Fruit fly (Drosophila melanogaster) whole organism, prepupa: Measurements from ENCODE around the gene yata.
A peak's percentile ranks its signal among the peaks of the same experiment; 100 is the strongest.

Experiments
- Blimp-1 ChIP-seq: fragments of 200-800 bp; sonication (Bioruptor generic); optimal IDR thresholded peaks from 3 replicates; lab custom pipeline; 2017; ENCODE audit warnings: missing biosample characterization, missing genetic modification characterization, mild to moderate bottlenecking, moderate library complexity, missing genetic modification reagents
- CG11294 ChIP-seq: fragments of 200-800 bp; sonication (Bioruptor generic); IDR thresholded peaks from 2 replicates; pipeline ENCODE4 v1.3.6; 2022; ENCODE audit warnings: missing biosample characterization, missing genetic modification characterization
- CG11762 ChIP-seq: fragments of 200-800 bp; sonication (Bioruptor generic); optimal IDR thresholded peaks from 3 replicates; lab custom pipeline; 2016; ENCODE audit warnings: missing biosample characterization, missing genetic modification characterization; ENCODE audit not compliant: insufficient read depth
- CG11902 ChIP-seq: fragments of 200-800 bp; sonication (Bioruptor generic); optimal IDR thresholded peaks from 3 replicates; lab custom pipeline; 2016; ENCODE audit warnings: missing biosample characterization, missing genetic modification characterization
- CG15336 ChIP-seq: fragments of 200-800 bp; sonication (Bioruptor generic); IDR thresholded peaks from 2 replicates; pipeline ENCODE4 v1.3.6; 2022; ENCODE audit warnings: missing biosample characterization, missing genetic modification characterization
- CG1621 ChIP-seq: fragments of 200-800 bp; sonication (Bioruptor generic); optimal IDR thresholded peaks from 3 replicates; lab custom pipeline; 2018; ENCODE audit warnings: missing biosample characterization, mild to moderate bottlenecking, missing genetic modification characterization
- CG3032 ChIP-seq: fragments of 200-800 bp; optimal IDR thresholded peaks from 2 replicates; lab custom pipeline; 2019; ENCODE audit warnings: missing biosample characterization, mild to moderate bottlenecking, missing genetic modification characterization, moderate library complexity
- CG31627 ChIP-seq: fragments of 200-800 bp; sonication (Bioruptor generic); optimal IDR thresholded peaks from 3 replicates; lab custom pipeline; 2016; ENCODE audit warnings: missing biosample characterization, missing genetic modification characterization
- CG32006 ChIP-seq: fragments of 200-800 bp; sonication (Bioruptor generic); optimal IDR thresholded peaks from 3 replicates; lab custom pipeline; 2017; ENCODE audit warnings: missing biosample characterization, mild to moderate bottlenecking, missing genetic modification characterization
- CG34406 ChIP-seq: fragments of 200-800 bp; sonication (Bioruptor generic); optimal IDR thresholded peaks from 3 replicates; lab custom pipeline; 2016; ENCODE audit warnings: missing biosample characterization, missing genetic modification characterization
- CG3919 ChIP-seq: fragments of 200-800 bp; sonication (Bioruptor generic); optimal IDR thresholded peaks from 3 replicates; lab custom pipeline; 2016; ENCODE audit warnings: missing biosample characterization, missing genetic modification characterization
- CG4318 ChIP-seq: fragments of 200-800 bp; sonication (Bioruptor generic); optimal IDR thresholded peaks from 3 replicates; lab custom pipeline; 2017; ENCODE audit warnings: missing biosample characterization, mild to moderate bottlenecking, missing genetic modification characterization
- CG6163 ChIP-seq: fragments of 200-800 bp; sonication (Bioruptor generic); IDR thresholded peaks from 3 replicates; pipeline ENCODE4 v1.3.6; 2022; ENCODE audit warnings: missing biosample characterization, missing genetic modification characterization
- CG6276 ChIP-seq: fragments of 200-800 bp; sonication (Bioruptor generic); optimal IDR thresholded peaks from 2 replicates; lab custom pipeline; 2017; ENCODE audit warnings: missing biosample characterization, mild to moderate bottlenecking, missing genetic modification characterization
- CG6792 ChIP-seq: fragments of 200-800 bp; sonication (Bioruptor generic); optimal IDR thresholded peaks from 3 replicates; lab custom pipeline; 2016; ENCODE audit warnings: missing biosample characterization, missing genetic modification characterization
- CG6808 ChIP-seq: fragments of 200-800 bp; sonication (Bioruptor generic); optimal IDR thresholded peaks from 3 replicates; lab custom pipeline; 2017; ENCODE audit warnings: missing biosample characterization, missing genetic modification characterization, mild to moderate bottlenecking, moderate library complexity, missing genetic modification reagents
- CG6854 ChIP-seq: fragments of 200-800 bp; sonication (Bioruptor generic); optimal IDR thresholded peaks from 2 replicates; lab custom pipeline; 2017; ENCODE audit warnings: missing biosample characterization, mild to moderate bottlenecking, missing genetic modification characterization
- CG8119 ChIP-seq: fragments of 200-800 bp; sonication (Bioruptor generic); IDR thresholded peaks from 3 replicates; pipeline ENCODE4 v1.3.6; 2022; ENCODE audit warnings: missing biosample characterization, missing genetic modification characterization
- CG8319 ChIP-seq: fragments of 200-800 bp; sonication (Bioruptor generic); optimal IDR thresholded peaks from 3 replicates; lab custom pipeline; 2016; ENCODE audit warnings: missing biosample characterization, missing genetic modification characterization
- CG8632 ChIP-seq: fragments of 200-800 bp; sonication (Bioruptor generic); optimal IDR thresholded peaks from 3 replicates; lab custom pipeline; 2016; ENCODE audit warnings: missing biosample characterization, missing genetic modification characterization
- CG9139 ChIP-seq: fragments of 200-800 bp; sonication (Bioruptor generic); optimal IDR thresholded peaks from 3 replicates; lab custom pipeline; 2017; ENCODE audit warnings: missing biosample characterization, mild to moderate bottlenecking, missing genetic modification characterization
- Eip75B ChIP-seq: fragments of 200-800 bp; sonication (Bioruptor generic); optimal IDR thresholded peaks from 3 replicates; lab custom pipeline; 2016; ENCODE audit warnings: missing biosample characterization, missing genetic modification characterization
- Eip78C ChIP-seq: fragments of 200-800 bp; sonication (Bioruptor generic); peaks from one replicate; lab custom pipeline; 2016; ENCODE audit warnings: missing biosample characterization, missing genetic modification characterization
- Ets21C ChIP-seq: fragments of 200-800 bp; sonication (Bioruptor generic); optimal IDR thresholded peaks from 3 replicates; lab custom pipeline; 2016; ENCODE audit warnings: missing biosample characterization, missing genetic modification characterization
- Gug ChIP-seq: fragments of 200-800 bp; sonication (Bioruptor generic); IDR thresholded peaks from 2 replicates; pipeline ENCODE4 v1.3.6; 2022; ENCODE audit warnings: missing biosample characterization, missing genetic modification characterization
- Hr38 ChIP-seq: sonication (Bioruptor generic); optimal IDR thresholded peaks from 2 replicates; lab custom pipeline; 2016; ENCODE audit warnings: missing biosample characterization, missing genetic modification characterization
- Hr39 ChIP-seq: fragments of 200-800 bp; sonication (Bioruptor generic); optimal IDR thresholded peaks from 2 replicates; lab custom pipeline; 2016; ENCODE audit warnings: missing biosample characterization, missing genetic modification characterization
- Hr4 ChIP-seq: fragments of 200-800 bp; sonication (Bioruptor generic); optimal IDR thresholded peaks from 3 replicates; lab custom pipeline; 2016; ENCODE audit warnings: missing biosample characterization, missing genetic modification characterization
- Lpt ChIP-seq: fragments of 200-800 bp; sonication (Bioruptor generic); optimal IDR thresholded peaks from 3 replicates; lab custom pipeline; 2016; ENCODE audit warnings: missing biosample characterization, missing genetic modification characterization
- Met ChIP-seq: fragments of 200-800 bp; sonication (Bioruptor generic); optimal IDR thresholded peaks from 3 replicates; lab custom pipeline; 2016; ENCODE audit warnings: missing biosample characterization, missing genetic modification characterization
- OdsH ChIP-seq: fragments of 200-800 bp; sonication (Bioruptor generic); optimal IDR thresholded peaks from 3 replicates; lab custom pipeline; 2016; ENCODE audit warnings: missing biosample characterization, missing genetic modification characterization
- Smox ChIP-seq: fragments of 200-800 bp; sonication (Bioruptor generic); optimal IDR thresholded peaks from 3 replicates; lab custom pipeline; 2016; ENCODE audit warnings: missing biosample characterization, missing genetic modification characterization
- Sox14 ChIP-seq: fragments of 200-800 bp; sonication (Bioruptor generic); optimal IDR thresholded peaks from 3 replicates; lab custom pipeline; 2016; ENCODE audit warnings: missing biosample characterization, missing genetic modification characterization
- achi ChIP-seq: fragments of 200-800 bp; sonication (Bioruptor generic); optimal IDR thresholded peaks from 3 replicates; lab custom pipeline; 2016; ENCODE audit warnings: missing biosample characterization, missing genetic modification characterization
- acj6 ChIP-seq: fragments of 200-800 bp; sonication (Bioruptor generic); optimal IDR thresholded peaks from 3 replicates; lab custom pipeline; 2016; ENCODE audit warnings: missing biosample characterization, missing genetic modification characterization
- cyc ChIP-seq: fragments of 200-800 bp; sonication (Bioruptor generic); optimal IDR thresholded peaks from 3 replicates; lab custom pipeline; 2016; ENCODE audit warnings: missing biosample characterization, missing genetic modification characterization
- dac ChIP-seq: fragments of 200-800 bp; sonication (Bioruptor generic); optimal IDR thresholded peaks from 2 replicates; lab custom pipeline; 2017; ENCODE audit warnings: missing biosample characterization, mild to moderate bottlenecking, missing genetic modification characterization
- eg ChIP-seq: fragments of 200-800 bp; sonication (Bioruptor generic); IDR thresholded peaks from 3 replicates; pipeline ENCODE4 v1.3.6; 2022; ENCODE audit warnings: missing biosample characterization, missing genetic modification characterization
- fd59A ChIP-seq: fragments of 200-800 bp; sonication (Bioruptor generic); optimal IDR thresholded peaks from 2 replicates; lab custom pipeline; 2017; ENCODE audit warnings: missing biosample characterization, mild to moderate bottlenecking, missing genetic modification characterization, missing genetic modification reagents
- fkh ChIP-seq: fragments of 200-800 bp; sonication (Bioruptor generic); optimal IDR thresholded peaks from 3 replicates; lab custom pipeline; 2017; ENCODE audit warnings: missing biosample characterization, mild to moderate bottlenecking, missing genetic modification characterization, moderate library complexity
- salr ChIP-seq, 2 experiments: fragments of 200-800 bp; sonication (Bioruptor generic); optimal IDR thresholded peaks; 3 replicates each; lab custom pipeline; 2016 to 2018; ENCODE audit warnings: missing biosample characterization in 2 of 2, missing genetic modification characterization in 2 of 2, mild to moderate bottlenecking in 1 of 2
- spab ChIP-seq: fragments of 200-800 bp; sonication (Bioruptor generic); optimal IDR thresholded peaks from 2 replicates; lab custom pipeline; 2017; ENCODE audit warnings: missing biosample characterization, mild to moderate bottlenecking, missing genetic modification characterization, missing genetic modification reagents
- topi ChIP-seq: fragments of 200-800 bp; sonication (Bioruptor generic); optimal IDR thresholded peaks from 3 replicates; lab custom pipeline; 2016; ENCODE audit warnings: missing biosample characterization, missing genetic modification characterization
- vri ChIP-seq: fragments of 200-800 bp; sonication (Bioruptor generic); optimal IDR thresholded peaks from 3 replicates; lab custom pipeline; 2016; ENCODE audit warnings: missing biosample characterization, mild to moderate bottlenecking, missing genetic modification characterization

yata gene

dm6 chr3R:29716782-29717317 lies 32.2 kb upstream of the yata start, which contains the start of gene Obp99b (continued):
- peak; percentile 68 for TF ChIP-seq CG6808
- TF ChIP-seq CG1621 (tag; lab: Kevin White, UChicago): peak; percentile 68
- peak; percentile 60 for TF ChIP-seq CG32006 (GFP tag; lab: Kevin White, UChicago)
- TF ChIP-seq Eip75B: peak; percentile 78
- no peak for TF ChIP-seq Ets21C (GFP tag; lab: Kevin White, UChicago)
- TF ChIP-seq dac (GFP tag; lab: Kevin White, UChicago): peak; percentile 86
- no peak for TF ChIP-seq CG6854 (GFP tag; lab: Kevin White, UChicago)
- peak; percentile 79 for TF ChIP-seq OdsH (GFP tag; lab: Kevin White, UChicago)
- TF ChIP-seq vri (GFP tag; lab: Kevin White, UChicago): peak; percentile 53
- TF ChIP-seq spab (GFP tag; lab: Kevin White, UChicago): peak; percentile 53
- TF ChIP-seq achi (GFP tag; lab: Kevin White, UChicago): peak; percentile 67
- TF ChIP-seq topi (GFP tag; lab: Kevin White, UChicago): peak; percentile 66
- TF ChIP-seq Smox: peak; percentile 39
- peak; percentile 5 for TF ChIP-seq CG4318 (GFP tag; lab: Kevin White, UChicago)
- peak; percentile 68 for TF ChIP-seq fd59A (GFP tag; lab: Kevin White, UChicago)
- TF ChIP-seq cyc (GFP tag; lab: Kevin White, UChicago): peak; percentile 61

- TF ChIP-seq CG15336 (GFP tag; lab: Robert Waterston, UW) (peak; percentile 63), CG8632 (GFP tag; lab: Kevin White, UChicago) (no peak), CG9139 (GFP tag; lab: Kevin White, UChicago) (no peak), CG11294 (peak; percentile 33; the same call in 1 of the 2 replicates), achi (GFP tag; lab: Kevin White, UChicago) (peak; percentile 15), CG11902 (GFP tag; lab: Kevin White, UChicago) (no peak), CG1621 (tag; lab: Kevin White, UChicago) (no peak), CG4318 (GFP tag; lab: Kevin White, UChicago) (peak; percentile 55), topi (GFP tag; lab: Kevin White, UChicago) (peak; percentile 6), eg (GFP tag; lab: Robert Waterston, UW) (peak; percentile 76), CG8119 (GFP tag; lab: Robert Waterston, UW) (peak; percentile 57; the same call in 2 of the 3 replicates), Hr39 (GFP tag; lab: Kevin White, UChicago) (peak; percentile 4), Blimp-1 (GFP tag; lab: Kevin White, UChicago) (no peak), CG6854 (GFP tag; lab: Kevin White, UChicago) (no peak), dac (GFP tag; lab: Kevin White, UChicago) (peak; percentile 27), CG34406 (GFP tag; lab: Kevin White, UChicago) (no peak), CG3032 (peak; percentile 4), fd59A (GFP tag; lab: Kevin White, UChicago) (no peak), CG6808 (no peak), CG6276 (GFP tag; lab: Kevin White, UChicago) (peak; percentile 17), CG11762 (GFP tag; lab: Kevin White, UChicago) (no peak), Eip75B (no peak), Gug (peak; percentile 47), Sox14 (GFP tag; lab: Kevin White, UChicago) (no peak), CG6792 (GFP tag; lab: Kevin White, UChicago) (no peak), Eip78C (GFP tag; lab: Kevin White, UChicago) (peak; percentile 5), acj6 (GFP tag; lab: Kevin White, UChicago) (no peak), fkh (GFP tag; lab: Kevin White, UChicago) (peak; percentile 22), CG32006 (GFP tag; lab: Kevin White, UChicago) (peak; percentile 47), CG3919 (peak; percentile 6), CG31627 (GFP tag; lab: Kevin White, UChicago) (no peak), salr (GFP tag; optimal IDR thresholded peaks at IDR 0.05; lab: Kevin White, UChicago) (no peak), Met (GFP tag; lab: Kevin White, UChicago) (no peak), CG8319 (GFP tag; lab: Kevin White, UChicago) (no peak), CG6163 (GFP tag; lab: Robert Waterston, UW) (peak; percentile 45; the same call in 2 of the 3 replicates), OdsH (GFP tag; lab: Kevin White, UChicago) (peak; percentile 24), Lpt (GFP tag; lab: Kevin White, UChicago) (peak; percentile 24), Hr4 (GFP tag; lab: Kevin White, UChicago) (peak; percentile 72), Hr38 (no peak), Ets21C (GFP tag; lab: Kevin White, UChicago) (no peak)
These were observed 31.5 kb upstream of the yata start for dm6 chr3R:29717519-29717918.
